Worm (Caenorhabditis elegans) whole organism, late embryonic: Measurements from ENCODE around the gene ipla-5.

ENCODE experiments used
- C38D4.7 ChIP-seq: fragments of 200-800 bp; sonication (Bioruptor generic); optimal IDR thresholded peaks from 2 replicates; lab custom pipeline; 2018; ENCODE audit warnings: mild to moderate bottlenecking, missing genetic modification characterization, moderate library complexity, missing compliant biosample characterization
- K02D7.2 ChIP-seq: sonication (generic microtip); optimal IDR thresholded peaks from 2 replicates; lab custom pipeline; 2017; ENCODE audit warnings: mild to moderate bottlenecking, missing genetic modification characterization, missing compliant biosample characterization
- ama-1 ChIP-seq: fragments of 150-350 bp; optimal IDR thresholded peaks from 2 replicates; lab custom pipeline; 2014
- ceh-18 ChIP-seq: sonication (generic microtip); optimal IDR thresholded peaks from 2 replicates; lab custom pipeline; 2016; ENCODE audit warnings: missing genetic modification characterization, missing compliant biosample characterization
- ceh-22 ChIP-seq: sonication (generic microtip); optimal IDR thresholded peaks from 2 replicates; lab custom pipeline; 2017; ENCODE audit warnings: missing biosample characterization, missing genetic modification characterization
- ceh-34 ChIP-seq: sonication (generic microtip); optimal IDR thresholded peaks from 2 replicates; lab custom pipeline; 2016; ENCODE audit warnings: mild to moderate bottlenecking, missing genetic modification characterization, missing compliant biosample characterization
- ceh-45 ChIP-seq: fragments of 200-800 bp; sonication (Bioruptor generic); IDR thresholded peaks from 2 replicates; pipeline ENCODE4 v1.3.6; 2022; ENCODE audit warnings: missing genetic modification reagents, missing genetic modification characterization, missing compliant biosample characterization
- che-1 ChIP-seq: sonication (generic microtip); optimal IDR thresholded peaks from 2 replicates; lab custom pipeline; 2016; ENCODE audit warnings: mild to moderate bottlenecking, missing genetic modification characterization, missing compliant biosample characterization
- dmd-4 ChIP-seq: sonication (generic microtip); optimal IDR thresholded peaks from 2 replicates; lab custom pipeline; 2016; ENCODE audit warnings: borderline replicate concordance, missing genetic modification characterization, missing compliant biosample characterization
- elt-2 ChIP-seq: sonication (generic microtip); optimal IDR thresholded peaks from 2 replicates; lab custom pipeline; 2016; ENCODE audit warnings: missing genetic modification reagents, missing genetic modification characterization, missing compliant biosample characterization
- elt-4 ChIP-seq: sonication (generic microtip); optimal IDR thresholded peaks from 2 replicates; lab custom pipeline; 2016; ENCODE audit warnings: missing genetic modification characterization, missing compliant biosample characterization
- ets-4 ChIP-seq: sonication (generic microtip); optimal IDR thresholded peaks from 2 replicates; lab custom pipeline; 2016; ENCODE audit warnings: missing genetic modification characterization, missing compliant biosample characterization
- eyg-1 ChIP-seq: sonication (generic microtip); optimal IDR thresholded peaks from 2 replicates; lab custom pipeline; 2016; ENCODE audit warnings: missing genotype, missing genetic modification characterization, missing compliant biosample characterization
- fkh-10 ChIP-seq: fragments of 150-350 bp; optimal IDR thresholded peaks from 2 replicates; lab custom pipeline; 2014; ENCODE audit warnings: missing biosample characterization, missing genetic modification reagents, missing genetic modification characterization
- gmeb-2 ChIP-seq: sonication (generic microtip); optimal IDR thresholded peaks from 2 replicates; lab custom pipeline; 2016; ENCODE audit warnings: missing genetic modification characterization, inconsistent platforms, missing compliant biosample characterization
- hlh-13 ChIP-seq: fragments of 200-800 bp; sonication (Bioruptor generic); optimal IDR thresholded peaks from 2 replicates; lab custom pipeline; 2018; ENCODE audit warnings: mild to moderate bottlenecking, missing genetic modification characterization, missing compliant biosample characterization
- hlh-30 ChIP-seq: sonication (generic microtip); optimal IDR thresholded peaks from 2 replicates; lab custom pipeline; 2017; ENCODE audit warnings: antibody characterized with exemption, missing genetic modification characterization, missing compliant biosample characterization; ENCODE audit not compliant: insufficient read depth
- hlh-6 ChIP-seq: sonication (generic microtip); optimal IDR thresholded peaks from 2 replicates; lab custom pipeline; 2016; ENCODE audit warnings: missing genotype, missing genetic modification characterization, missing compliant biosample characterization
- madf-2 ChIP-seq: sonication (generic microtip); optimal IDR thresholded peaks from 2 replicates; lab custom pipeline; 2017; ENCODE audit warnings: missing genetic modification characterization, missing compliant biosample characterization
- nfya-1 ChIP-seq: sonication (generic microtip); optimal IDR thresholded peaks from 2 replicates; lab custom pipeline; 2017; ENCODE audit warnings: missing genetic modification characterization, mild to moderate bottlenecking, missing compliant biosample characterization, antibody characterized with exemption, moderate library complexity
- nhr-11 ChIP-seq: fragments of 150-350 bp; optimal IDR thresholded peaks from 2 replicates; lab custom pipeline; 2014; ENCODE audit warnings: missing biosample characterization, missing genetic modification characterization
- nhr-232 ChIP-seq: sonication (generic microtip); optimal IDR thresholded peaks from 2 replicates; lab custom pipeline; 2016; ENCODE audit warnings: missing genetic modification characterization, missing compliant biosample characterization
- odd-2 ChIP-seq: sonication (generic microtip); optimal IDR thresholded peaks from 2 replicates; lab custom pipeline; 2017; ENCODE audit warnings: antibody characterized with exemption, mild to moderate bottlenecking, missing genetic modification characterization, missing compliant biosample characterization
- pat-9 ChIP-seq: fragments of 200-800 bp; sonication (Bioruptor generic); optimal IDR thresholded peaks from 2 replicates; lab custom pipeline; 2018; ENCODE audit warnings: mild to moderate bottlenecking, missing genetic modification characterization, moderate library complexity, missing compliant biosample characterization
- pax-1 ChIP-seq: fragments of 150-350 bp; optimal IDR thresholded peaks from 2 replicates; lab custom pipeline; 2014; ENCODE audit warnings: missing biosample characterization, missing genetic modification characterization
- pha-2 ChIP-seq: sonication (generic microtip); optimal IDR thresholded peaks from 2 replicates; lab custom pipeline; 2017; ENCODE audit warnings: mild to moderate bottlenecking, missing genetic modification characterization, missing compliant biosample characterization
- pha-4 ChIP-seq: fragments of 150-350 bp; optimal IDR thresholded peaks from 2 replicates; lab custom pipeline; 2018; ENCODE audit warnings: missing biosample characterization, missing genetic modification reagents, missing genetic modification characterization
- ref-2 ChIP-seq: sonication (generic microtip); optimal IDR thresholded peaks from 2 replicates; lab custom pipeline; 2016; ENCODE audit warnings: missing genetic modification characterization, missing compliant biosample characterization
- rnt-1 ChIP-seq: sonication (generic microtip); optimal IDR thresholded peaks from 2 replicates; lab custom pipeline; 2016; ENCODE audit warnings: missing genetic modification characterization, missing compliant biosample characterization
- sdc-2 ChIP-seq: sonication (generic microtip); optimal IDR thresholded peaks from 2 replicates; lab custom pipeline; 2016; ENCODE audit warnings: missing genotype, missing genetic modification characterization, missing compliant biosample characterization
- syd-9 ChIP-seq: sonication (generic microtip); optimal IDR thresholded peaks from 2 replicates; lab custom pipeline; 2016; ENCODE audit warnings: mild to moderate bottlenecking, missing genetic modification characterization, moderate library complexity, missing compliant biosample characterization
- tbx-2 ChIP-seq: sonication (generic microtip); optimal IDR thresholded peaks from 2 replicates; lab custom pipeline; 2016; ENCODE audit warnings: missing genetic modification characterization, missing compliant biosample characterization
- tbx-7 ChIP-seq: sonication (generic microtip); optimal IDR thresholded peaks from 2 replicates; lab custom pipeline; 2016; ENCODE audit warnings: missing genotype, missing genetic modification characterization, missing compliant biosample characterization
- ttx-3 ChIP-seq: sonication (generic microtip); optimal IDR thresholded peaks from 2 replicates; lab custom pipeline; 2016; ENCODE audit warnings: missing genetic modification reagents, missing genetic modification characterization, missing compliant biosample characterization
- unc-3 ChIP-seq, 2 experiments: fragments of 200-800 bp in 1 of 2; sonication (Bioruptor generic) in 1 of 2; sonication (generic microtip) in 1 of 2; conservative IDR thresholded peaks in 1 of 2; optimal IDR thresholded peaks in 1 of 2; 2 replicates each; pipeline versions ENCODE4 v1.3.6 to Lab custom; 2016 to 2022; ENCODE audit warnings: missing compliant biosample characterization in 2 of 2, missing genetic modification characterization in 2 of 2, missing genetic modification reagents in 1 of 2
- unc-42 ChIP-seq: sonication (generic microtip); optimal IDR thresholded peaks from 2 replicates; lab custom pipeline; 2016; ENCODE audit warnings: missing genotype, missing genetic modification characterization, missing compliant biosample characterization
- zip-5 ChIP-seq: sonication (generic microtip); optimal IDR thresholded peaks from 2 replicates; lab custom pipeline; 2016; ENCODE audit warnings: missing genetic modification characterization, missing compliant biosample characterization
- ztf-16 ChIP-seq: sonication (generic microtip); optimal IDR thresholded peaks from 2 replicates; lab custom pipeline; 2017; ENCODE audit warnings: missing genetic modification characterization, missing compliant biosample characterization

Gene ipla-5

DNA sequence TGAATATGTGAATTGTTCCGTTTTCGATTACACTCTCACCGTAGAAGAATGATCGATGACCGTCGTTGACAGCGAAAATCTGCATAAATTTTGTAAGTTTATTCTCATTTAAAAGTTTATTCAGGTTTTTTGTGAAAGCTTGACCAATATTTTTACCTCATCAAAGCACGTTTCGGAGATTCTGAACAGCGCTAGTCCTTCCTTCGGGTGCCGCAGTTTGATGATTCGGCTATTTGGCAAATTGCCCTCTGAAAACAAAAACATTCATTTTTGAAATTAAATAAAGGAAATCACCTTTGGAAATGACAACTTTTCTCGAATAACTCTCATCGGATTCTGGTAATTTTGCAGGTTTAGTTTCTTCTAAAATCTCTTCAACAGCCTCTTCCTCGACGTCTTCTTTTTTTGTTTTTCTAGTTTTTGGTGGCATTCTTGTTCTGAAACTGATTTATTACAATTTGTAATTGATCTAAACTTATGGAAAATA, 25.9 kb downstream of the ipla-5 start, which contains the start of gene F21D5.6:
F21D5.6 (minus strand) TSS at position 437 of the 487 bp plus-strand sequence.
- TF ChIP-seq ceh-34 (tag; lab: Kevin White, UChicago) (no peak), eyg-1 (tag; lab: Kevin White, UChicago) (no peak), tbx-7 (tag; lab: Kevin White, UChicago) (no peak), zip-5 (tag; lab: Kevin White, UChicago) (no peak), ttx-3 (tag; lab: Kevin White, UChicago) (no peak), ref-2 (no peak), ztf-16 (tag; lab: Kevin White, UChicago) (no peak), hlh-6 (tag; lab: Kevin White, UChicago) (no peak), fkh-10 (no peak), madf-2 (tag; lab: Kevin White, UChicago) (no peak)

DNA sequence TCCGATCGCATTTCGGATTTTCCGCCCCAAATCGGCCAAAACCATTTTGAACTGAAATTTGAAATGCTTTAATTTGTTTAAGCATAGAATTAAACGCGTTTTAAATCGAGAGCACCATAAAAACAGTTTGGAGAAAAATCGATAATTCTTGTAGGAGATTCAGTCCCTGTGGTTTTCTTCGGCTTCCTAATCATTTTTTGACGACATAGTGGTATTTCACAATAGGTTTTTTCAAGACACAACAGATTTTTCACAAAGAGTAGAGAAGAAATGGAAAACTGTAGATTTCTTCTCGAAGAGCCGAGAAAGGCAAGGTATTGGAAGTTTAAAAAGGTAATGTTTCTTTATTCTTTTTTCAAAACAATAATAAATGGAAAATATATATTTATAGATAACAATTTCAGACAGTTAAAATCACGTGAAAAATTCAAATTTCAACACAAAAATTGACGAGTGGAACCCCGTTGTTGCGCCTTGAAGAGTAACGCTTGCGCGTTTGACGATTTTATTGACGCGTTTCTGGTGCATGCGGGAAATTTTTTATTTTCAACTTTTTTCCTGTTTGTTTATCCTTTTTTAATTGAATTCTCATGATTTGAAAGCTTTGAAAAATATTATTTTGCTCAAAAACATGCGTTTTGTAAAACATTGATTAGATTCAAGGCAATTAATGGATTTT, 28.7 kb downstream of the ipla-5 start, which contains the start of gene F21D5.7:
F21D5.7 (minus strand) TSS at position 51 of the 679 bp plus-strand sequence.
- TF ChIP-seq unc-3 (GFP tag; conservative IDR thresholded peaks at IDR 0.05; lab: Robert Waterston, UW) = no peak
- TF ChIP-seq unc-3 (tag; optimal IDR thresholded peaks at IDR 0.05; lab: Kevin White, UChicago) = no peak
- TF ChIP-seq sdc-2 = no peak
- TF ChIP-seq K02D7.2 (tag; lab: Kevin White, UChicago) = no peak
- TF ChIP-seq ttx-3 (tag; lab: Kevin White, UChicago) = no peak
- TF ChIP-seq C38D4.7 (GFP tag; lab: Kevin White, UChicago) = no peak
- TF ChIP-seq pat-9 = no peak
- no peak for TF ChIP-seq ceh-34 (tag; lab: Kevin White, UChicago)
- no peak for TF ChIP-seq nhr-232
- no peak for TF ChIP-seq pax-1
- no peak for TF ChIP-seq rnt-1 (tag; lab: Kevin White, UChicago)
- TF ChIP-seq ama-1 (lab: Kevin White, UChicago) = no peak
- TF ChIP-seq pha-2 (tag; lab: Kevin White, UChicago) = no peak
- TF ChIP-seq odd-2 = no peak
- no peak for TF ChIP-seq dmd-4
- TF ChIP-seq che-1 (tag; lab: Kevin White, UChicago) = no peak
- TF ChIP-seq nfya-1 (tag; lab: Kevin White, UChicago) = peak; percentile 46
- TF ChIP-seq zip-5 (tag; lab: Kevin White, UChicago) = no peak
- TF ChIP-seq ceh-22 = no peak
- peak; percentile 38 for TF ChIP-seq hlh-30 (tag; lab: Kevin White, UChicago)
- TF ChIP-seq ets-4 (tag; lab: Kevin White, UChicago) = peak; percentile 6
- TF ChIP-seq pha-4 (tag; lab: Kevin White, UChicago) = no peak
- TF ChIP-seq unc-42 (tag; lab: Kevin White, UChicago) = peak; percentile 6
- no peak for TF ChIP-seq gmeb-2 (tag; lab: Kevin White, UChicago)
- TF ChIP-seq, all 69 proteins: peak for 4

DNA sequence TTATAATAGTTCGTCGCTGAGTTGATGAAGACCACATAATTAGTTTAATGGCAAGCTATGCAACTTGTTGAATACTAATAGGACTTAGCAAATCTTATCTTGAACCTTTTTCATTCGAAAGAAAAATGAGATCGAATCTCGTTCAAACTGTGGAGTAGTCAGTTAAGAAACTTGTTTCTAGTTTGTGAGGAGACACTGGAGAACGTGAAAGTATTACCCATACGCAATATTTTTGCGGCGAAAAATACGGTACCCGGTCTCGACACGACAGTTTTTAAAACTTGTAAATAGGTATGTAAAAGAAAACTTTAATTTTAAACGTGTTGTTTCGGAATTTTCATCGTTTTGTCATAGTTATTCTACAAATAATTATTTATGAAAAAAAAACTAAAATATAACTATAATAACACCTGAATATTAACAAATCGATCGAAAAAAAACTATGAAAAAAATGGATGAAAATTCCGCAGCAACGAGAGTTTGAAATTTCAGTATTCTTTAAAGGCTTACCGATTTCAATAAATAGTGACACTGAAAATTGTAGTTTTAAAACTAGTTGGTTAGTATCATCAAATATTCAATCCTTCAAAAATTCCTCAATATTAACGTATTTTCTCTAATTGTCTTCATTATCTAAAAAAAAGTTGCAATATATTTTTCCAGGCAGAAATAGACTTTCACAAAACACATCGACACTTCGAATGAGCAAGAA, 30.7 kb downstream of the ipla-5 start, which contains the start of the genes F20C5.7 and parg-1:
F20C5.7 (minus strand) TSS at position 101 of the 712 bp plus-strand sequence.
parg-1 (plus strand) TSS at position 662 of the 712 bp plus-strand sequence.
- TF ChIP-seq hlh-13 (no peak), K02D7.2 (tag; lab: Kevin White, UChicago) (no peak), ceh-22 (no peak), elt-4 (tag; lab: Kevin White, UChicago) (no peak), elt-2 (tag; lab: Kevin White, UChicago) (no peak), nfya-1 (tag; lab: Kevin White, UChicago) (no peak), zip-5 (tag; lab: Kevin White, UChicago) (no peak), unc-42 (tag; lab: Kevin White, UChicago) (no peak), ama-1 (lab: Kevin White, UChicago) (no peak), C38D4.7 (GFP tag; lab: Kevin White, UChicago) (no peak), ceh-34 (tag; lab: Kevin White, UChicago) (no peak), ceh-18 (tag; lab: Kevin White, UChicago) (no peak), ceh-45 (GFP tag; lab: Robert Waterston, UW) (no peak), syd-9 (no peak), tbx-2 (tag; lab: Kevin White, UChicago) (no peak), dmd-4 (no peak), nhr-11 (tag; lab: Kevin White, UChicago) (no peak)
